Worm (Caenorhabditis elegans) whole organism, mixed stage, embryonic: ENCODE results near the gene C09F5.1.

Experiments used
- ham-2 ChIP-seq: fragments of 200-800 bp; sonication (Bioruptor generic); optimal IDR thresholded peaks from 2 replicates; lab custom pipeline; 2018; ENCODE audit warnings: mild to moderate bottlenecking, missing genetic modification characterization, missing compliant biosample characterization
- lin-13 ChIP-seq: fragments of 150-350 bp; optimal IDR thresholded peaks from 2 replicates; lab custom pipeline; 2014; ENCODE audit warnings: missing biosample characterization, missing genetic modification characterization

- TF ChIP-seq lin-13, result no peak
- no peak for TF ChIP-seq ham-2 (GFP tag; lab: Kevin White, UChicago)
These were observed 33.4 kb downstream of the C09F5.1 start, which contains the start of gene W02B3.7 for ce11 chrIII:691933-692332.
